Worm (Caenorhabditis elegans): ENCODE measurements around the gene F18A12.7.

The F18A12.7 gene

DNA sequence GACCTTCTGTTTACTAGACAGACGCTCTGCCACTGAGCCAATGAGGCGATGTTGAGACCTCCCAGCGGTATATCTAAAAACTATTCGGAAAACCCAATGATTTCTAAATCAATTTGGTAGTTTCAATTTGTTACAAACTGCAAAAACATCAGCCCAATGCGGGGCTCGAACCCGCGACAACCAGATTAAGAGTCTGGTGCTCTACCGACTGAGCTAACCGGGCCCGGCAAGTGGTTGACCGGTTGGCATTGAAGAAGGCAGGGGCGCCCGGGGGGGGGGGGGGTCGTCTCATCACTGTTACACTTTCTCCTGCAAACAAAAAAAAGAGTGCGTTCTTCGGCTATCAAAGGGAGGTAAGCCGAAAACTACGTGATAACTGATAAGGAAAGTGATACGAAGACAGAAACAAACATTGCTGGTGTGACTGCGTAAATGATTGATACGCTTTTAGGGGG is 25.0 kb upstream of the F18A12.7 start (continued):
- TF ChIP-seq nhr-19 (GFP tag; conservative IDR thresholded peaks at IDR 0.05) (peak; percentile 64), unc-30 (tag; optimal IDR thresholded peaks at IDR 0.05) (no peak), nhr-11 (tag; optimal IDR thresholded peaks at IDR 0.05) (no peak), F16B12.6 (tag; optimal IDR thresholded peaks at IDR 0.05) (no peak), ama-1 (optimal IDR thresholded peaks at IDR 0.05) (no peak), hlh-4 (tag; optimal IDR thresholded peaks at IDR 0.05) (no peak), ceh-82 (tag; optimal IDR thresholded peaks at IDR 0.05) (peak in 1 of 3 experiments; percentile 3), unc-98 (GFP tag; IDR thresholded peaks at IDR 0.05) (no peak), nhr-28 (tag; optimal IDR thresholded peaks at IDR 0.05) (no peak), fkh-4 (tag; optimal IDR thresholded peaks at IDR 0.05; ENCODE audit: borderline replicate concordance) (no peak), unc-62 (GFP tag; optimal IDR thresholded peaks at IDR 0.05) (no peak), blmp-1 (tag; optimal IDR thresholded peaks at IDR 0.05) (peak; percentile 66), irx-1 (tag; optimal IDR thresholded peaks at IDR 0.05) (no peak), ztf-11 (tag; optimal IDR thresholded peaks at IDR 0.05) (no peak), mep-1 (tag; optimal IDR thresholded peaks at IDR 0.05) (peak; percentile 16), lsy-2 (tag; optimal IDR thresholded peaks at IDR 0.05) (no peak), nhr-85 (tag) (peak; percentile 57), nhr-84 (tag; optimal IDR thresholded peaks at IDR 0.05) (no peak), unc-130 (tag; optimal IDR thresholded peaks at IDR 0.05) (no peak), sup-37 (GFP tag; optimal IDR thresholded peaks at IDR 0.05) (peak; percentile 10), nhr-76 (tag; optimal IDR thresholded peaks at IDR 0.05) (no peak), hpl-2 (GFP tag; optimal IDR thresholded peaks at IDR 0.05) (no peak), C04F5.9 (tag; optimal IDR thresholded peaks at IDR 0.05) (no peak), sox-4 (tag; optimal IDR thresholded peaks at IDR 0.05) (no peak), C34B4.2 (tag; optimal IDR thresholded peaks at IDR 0.05) (no peak), nhr-47 (tag; optimal IDR thresholded peaks at IDR 0.05) (peak; percentile 64), vab-15 (tag; optimal IDR thresholded peaks at IDR 0.05) (no peak), ceh-63 (GFP tag; optimal IDR thresholded peaks at IDR 0.05) (no peak), nhr-77 (tag; optimal IDR thresholded peaks at IDR 0.05) (no peak), swsn-7 (tag; optimal IDR thresholded peaks at IDR 0.05) (no peak), sptf-1 (tag; optimal IDR thresholded peaks at IDR 0.05) (no peak), zag-1 (tag; optimal IDR thresholded peaks at IDR 0.05) (no peak), zip-4 (GFP tag; optimal IDR thresholded peaks at IDR 0.05) (no peak)

ce11 chrII:3438280-3438679 is 24.0 kb upstream of the F18A12.7 start:
- TF ChIP-seq sptf-1 (tag; optimal IDR thresholded peaks at IDR 0.05) (no peak), lir-3 (tag; optimal IDR thresholded peaks at IDR 0.05; ENCODE audit: poor library complexity) (no peak), blmp-1 (tag; optimal IDR thresholded peaks at IDR 0.05) (peak; percentile 90), pag-3 (tag; optimal IDR thresholded peaks at IDR 0.05; ENCODE audit: borderline replicate concordance, insufficient read depth) (no peak), vab-15 (tag; optimal IDR thresholded peaks at IDR 0.05) (no peak)

ce11 chrII:3437393-3437792 is 23.1 kb upstream of the F18A12.7 start:
- no peak for TF ChIP-seq snpc-4 (tag; optimal IDR thresholded peaks at IDR 0.05)
- TF ChIP-seq sox-4 (tag; optimal IDR thresholded peaks at IDR 0.05), result no peak
- TF ChIP-seq isw-1 (GFP tag; IDR thresholded peaks at IDR 0.05), result no peak
- no peak for TF ChIP-seq fos-1 (tag; optimal IDR thresholded peaks at IDR 0.05)
- TF ChIP-seq lin-13 (GFP tag; optimal IDR thresholded peaks at IDR 0.05), result no peak
- no peak for TF ChIP-seq alr-1 (tag; optimal IDR thresholded peaks at IDR 0.05; ENCODE audit: borderline replicate concordance)
- no peak for TF ChIP-seq ceh-82 (tag; optimal IDR thresholded peaks at IDR 0.05)
- TF ChIP-seq mab-9 (GFP tag; IDR thresholded peaks at IDR 0.05), result no peak
